Fruit fly (Drosophila melanogaster): ENCODE measurements around the gene CG13113.

dm6 chr2L:9539988-9540573 is 3.9 kb upstream of the CG13113 start, which contains the start of gene CG17855:
- TF ChIP-seq kay (GFP tag; ENCODE audit: borderline replicate concordance) (no peak), toe (GFP tag; optimal IDR thresholded peaks at IDR 0.05) (no peak), cic (GFP tag; optimal IDR thresholded peaks at IDR 0.05) (no peak), CG33017 (tag; optimal IDR thresholded peaks at IDR 0.05) (no peak), Hr96 (GFP tag; optimal IDR thresholded peaks at IDR 0.05) (no peak)
